Worm (Caenorhabditis elegans) whole organism, L1 larva: ENCODE data around the gene R11F4.1.

ENCODE experiments used
- C34B4.2 ChIP-seq: sonication (generic microtip); optimal IDR thresholded peaks from 2 replicates; lab custom pipeline; 2017; ENCODE audit warnings: mild to moderate bottlenecking, missing genetic modification characterization, missing compliant biosample characterization
- F16B12.6 ChIP-seq: fragments of 150-350 bp; optimal IDR thresholded peaks from 2 replicates; lab custom pipeline; 2014; ENCODE audit warnings: missing biosample characterization, missing genetic modification characterization
- aha-1 ChIP-seq: fragments of 150-350 bp; optimal IDR thresholded peaks from 2 replicates; lab custom pipeline; 2014; ENCODE audit warnings: missing biosample characterization, missing genetic modification characterization
- aly-2 ChIP-seq: fragments of 150-350 bp; optimal IDR thresholded peaks from 2 replicates; lab custom pipeline; 2014; ENCODE audit warnings: missing biosample characterization, missing genetic modification characterization
- ama-1 ChIP-seq: fragments of 150-350 bp; optimal IDR thresholded peaks from 2 replicates; lab custom pipeline; 2014
- blmp-1 ChIP-seq: fragments of 150-350 bp; optimal IDR thresholded peaks from 2 replicates; lab custom pipeline; 2014; ENCODE audit warnings: missing biosample characterization, missing genetic modification characterization
- ceh-82 ChIP-seq, 3 experiments: fragments of 150-350 bp in 1 of 3; sonication (generic microtip) in 2 of 3; optimal IDR thresholded peaks; 2 replicates each; lab custom pipeline; 2014 to 2017; ENCODE audit warnings: missing biosample characterization in 3 of 3, missing genetic modification characterization in 3 of 3
- dpl-1 ChIP-seq, 3 experiments: fragments of 150-350 bp in 2 of 3; sonication (generic microtip) in 1 of 3; optimal IDR thresholded peaks; 2 replicates each; lab custom pipeline; 2014 to 2017; ENCODE audit warnings: missing biosample characterization in 3 of 3, missing genetic modification characterization in 3 of 3, missing genetic modification reagents in 3 of 3
- dsc-1 ChIP-seq: sonication (generic microtip); optimal IDR thresholded peaks from 2 replicates; lab custom pipeline; 2016; ENCODE audit warnings: mild to moderate bottlenecking, missing genetic modification characterization, missing compliant biosample characterization
- efl-1 ChIP-seq, 4 experiments: fragments of 150-350 bp; optimal IDR thresholded peaks in 3 of 4; peaks in 1 of 4; 1 replicate in 1 of 4; 2 replicates in 3 of 4; lab custom pipeline; 2014; ENCODE audit warnings: missing biosample characterization in 2 of 4, missing genetic modification characterization in 2 of 4, missing genetic modification reagents in 2 of 4
- egl-13 ChIP-seq: sonication (generic microtip); optimal IDR thresholded peaks from 2 replicates; lab custom pipeline; 2016; ENCODE audit warnings: missing genotype, missing genetic modification reagents, missing genetic modification characterization, missing compliant biosample characterization
- elt-2 ChIP-seq: sonication (generic microtip); optimal IDR thresholded peaks from 2 replicates; lab custom pipeline; 2016; ENCODE audit warnings: missing genetic modification characterization, mild to moderate bottlenecking, inconsistent platforms, missing compliant biosample characterization, missing genetic modification reagents
- elt-3 ChIP-seq, 6 experiments: fragments of 150-350 bp in 1 of 6; sonication (generic microtip); optimal IDR thresholded peaks; 2 replicates each; lab custom pipeline; 2017 to 2018; ENCODE audit warnings: missing biosample characterization in 6 of 6, missing genetic modification characterization in 6 of 6, inconsistent platforms in 1 of 6
- fkh-10 ChIP-seq: sonication (generic microtip); optimal IDR thresholded peaks from 2 replicates; lab custom pipeline; 2017; ENCODE audit warnings: missing biosample characterization, missing genetic modification reagents, missing genetic modification characterization
- fkh-8 ChIP-seq: sonication (generic microtip); optimal IDR thresholded peaks from 2 replicates; lab custom pipeline; 2016; ENCODE audit warnings: mild to moderate bottlenecking, missing genetic modification characterization, missing compliant biosample characterization
- fos-1 ChIP-seq: fragments of 150-350 bp; optimal IDR thresholded peaks from 2 replicates; lab custom pipeline; 2014; ENCODE audit warnings: missing biosample characterization, missing genetic modification characterization
- grh-1 ChIP-seq: fragments of 200-800 bp; sonication (Bioruptor generic); IDR thresholded peaks from 2 replicates; pipeline ENCODE4 v1.3.6; 2022; ENCODE audit warnings: missing genetic modification reagents, missing genetic modification characterization, missing compliant biosample characterization
- hlh-17 ChIP-seq: fragments of 200-800 bp; sonication (Bioruptor generic); optimal IDR thresholded peaks from 2 replicates; lab custom pipeline; 2018; ENCODE audit warnings: missing genetic modification characterization, mild to moderate bottlenecking, missing compliant biosample characterization, moderate library complexity, borderline replicate concordance
- hpl-2 ChIP-seq: fragments of 150-350 bp; optimal IDR thresholded peaks from 2 replicates; lab custom pipeline; 2014; ENCODE audit warnings: missing biosample characterization, missing genetic modification reagents, missing genetic modification characterization
- lin-13 ChIP-seq: fragments of 150-350 bp; optimal IDR thresholded peaks from 2 replicates; lab custom pipeline; 2014; ENCODE audit warnings: missing biosample characterization, missing genetic modification reagents, missing genetic modification characterization
- lin-14 ChIP-seq: fragments of 200-800 bp; sonication (Bioruptor generic); optimal IDR thresholded peaks from 2 replicates; lab custom pipeline; 2018; ENCODE audit warnings: mild to moderate bottlenecking, missing genetic modification characterization, moderate library complexity, missing compliant biosample characterization
- lin-15B ChIP-seq: fragments of 150-350 bp; sonication (generic microtip); optimal IDR thresholded peaks from 3 replicates; lab custom pipeline; 2014; ENCODE audit warnings: missing biosample characterization, missing genetic modification characterization
- lin-35 ChIP-seq, 2 experiments: fragments of 150-350 bp; optimal IDR thresholded peaks; 2 replicates each; lab custom pipeline; 2014; ENCODE audit warnings: missing biosample characterization in 2 of 2, missing genetic modification characterization in 2 of 2, missing genetic modification reagents in 2 of 2
- lsy-2 ChIP-seq, 2 experiments: fragments of 150-350 bp; optimal IDR thresholded peaks; 2 replicates each; lab custom pipeline; 2014; ENCODE audit warnings: missing biosample characterization in 2 of 2, missing genetic modification characterization in 2 of 2
- mab-9 ChIP-seq: fragments of 200-800 bp; sonication (Bioruptor generic); IDR thresholded peaks from 2 replicates; pipeline ENCODE4 v1.3.6; 2022; ENCODE audit warnings: missing genetic modification reagents, missing genetic modification characterization, missing compliant biosample characterization
- mdl-1 ChIP-seq, 2 experiments: fragments of 150-350 bp; optimal IDR thresholded peaks; 2 replicates each; lab custom pipeline; 2014 to 2017; ENCODE audit warnings: missing biosample characterization in 2 of 2, missing genetic modification characterization in 2 of 2, inconsistent platforms in 1 of 2
- mef-2 ChIP-seq: fragments of 150-350 bp; optimal IDR thresholded peaks from 2 replicates; lab custom pipeline; 2014; ENCODE audit warnings: missing biosample characterization, missing genetic modification characterization
- mep-1 ChIP-seq: fragments of 150-350 bp; optimal IDR thresholded peaks from 2 replicates; lab custom pipeline; 2014; ENCODE audit warnings: missing biosample characterization, missing genetic modification characterization
- nhr-11 ChIP-seq: fragments of 150-350 bp; optimal IDR thresholded peaks from 2 replicates; lab custom pipeline; 2014; ENCODE audit warnings: missing biosample characterization, missing genetic modification characterization
- nhr-19 ChIP-seq: fragments of 200-800 bp; sonication (Bioruptor generic); conservative IDR thresholded peaks from 2 replicates; pipeline ENCODE4 v1.3.6; 2022; ENCODE audit warnings: missing genetic modification characterization, missing compliant biosample characterization
- nhr-237 ChIP-seq: fragments of 150-350 bp; optimal IDR thresholded peaks from 2 replicates; lab custom pipeline; 2014; ENCODE audit warnings: missing biosample characterization, missing genetic modification characterization
- nhr-71 ChIP-seq: sonication (generic microtip); optimal IDR thresholded peaks from 2 replicates; lab custom pipeline; 2016; ENCODE audit warnings: mild to moderate bottlenecking, missing genetic modification characterization, moderate library complexity, missing compliant biosample characterization
- nhr-76 ChIP-seq: sonication (generic microtip); optimal IDR thresholded peaks from 2 replicates; lab custom pipeline; 2017; ENCODE audit warnings: missing biosample characterization, missing genetic modification characterization
- nhr-77 ChIP-seq: fragments of 150-350 bp; optimal IDR thresholded peaks from 2 replicates; lab custom pipeline; 2014; ENCODE audit warnings: missing biosample characterization, missing genetic modification characterization
- nhr-84 ChIP-seq: sonication (generic microtip); optimal IDR thresholded peaks from 2 replicates; lab custom pipeline; 2017; ENCODE audit warnings: missing biosample characterization, missing genetic modification characterization
- nhr-90 ChIP-seq: sonication (generic microtip); optimal IDR thresholded peaks from 2 replicates; lab custom pipeline; 2016; ENCODE audit warnings: mild to moderate bottlenecking, missing genetic modification characterization, missing compliant biosample characterization; ENCODE audit not compliant: poor library complexity
- pax-3 ChIP-seq: fragments of 200-800 bp; sonication (Bioruptor generic); optimal IDR thresholded peaks from 2 replicates; lab custom pipeline; 2018; ENCODE audit warnings: mild to moderate bottlenecking, missing genetic modification characterization, moderate library complexity, missing compliant biosample characterization
- rnt-1 ChIP-seq: sonication (generic microtip); optimal IDR thresholded peaks from 2 replicates; lab custom pipeline; 2016; ENCODE audit warnings: mild to moderate bottlenecking, missing genetic modification characterization, moderate library complexity, missing compliant biosample characterization
- skn-1 ChIP-seq: fragments of 150-350 bp; optimal IDR thresholded peaks from 2 replicates; lab custom pipeline; 2014; ENCODE audit warnings: missing biosample characterization, missing genetic modification characterization
- snpc-4 ChIP-seq: fragments of 150-350 bp; optimal IDR thresholded peaks from 2 replicates; lab custom pipeline; 2014; ENCODE audit warnings: missing biosample characterization, missing genetic modification characterization
- snu-23 ChIP-seq: sonication (generic microtip); optimal IDR thresholded peaks from 2 replicates; lab custom pipeline; 2016; ENCODE audit warnings: missing genetic modification characterization, missing compliant biosample characterization
- sox-4 ChIP-seq: sonication (generic microtip); optimal IDR thresholded peaks from 2 replicates; lab custom pipeline; 2016; ENCODE audit warnings: missing genetic modification characterization, missing compliant biosample characterization
- sptf-1 ChIP-seq: fragments of 150-350 bp; optimal IDR thresholded peaks from 2 replicates; lab custom pipeline; 2014; ENCODE audit warnings: missing biosample characterization, missing genetic modification characterization
- sup-37 ChIP-seq: fragments of 200-800 bp; sonication (Bioruptor generic); optimal IDR thresholded peaks from 2 replicates; lab custom pipeline; 2018; ENCODE audit warnings: mild to moderate bottlenecking, missing genetic modification characterization, missing compliant biosample characterization
- swsn-7 ChIP-seq: sonication (generic microtip); optimal IDR thresholded peaks from 2 replicates; lab custom pipeline; 2016; ENCODE audit warnings: missing genetic modification characterization, missing compliant biosample characterization
- tbx-2 ChIP-seq: sonication (generic microtip); optimal IDR thresholded peaks from 2 replicates; lab custom pipeline; 2016; ENCODE audit warnings: missing genetic modification characterization, missing compliant biosample characterization
- tlp-1 ChIP-seq: fragments of 150-350 bp; optimal IDR thresholded peaks from 2 replicates; lab custom pipeline; 2014; ENCODE audit warnings: missing biosample characterization, missing genetic modification characterization
- unc-130 ChIP-seq: fragments of 150-350 bp; optimal IDR thresholded peaks from 2 replicates; lab custom pipeline; 2017; ENCODE audit warnings: missing biosample characterization, missing genetic modification characterization, inconsistent platforms
- unc-30 ChIP-seq: sonication (generic microtip); optimal IDR thresholded peaks from 2 replicates; lab custom pipeline; 2017; ENCODE audit warnings: missing biosample characterization, missing genetic modification characterization
- unc-86 ChIP-seq: sonication (generic microtip); optimal IDR thresholded peaks from 2 replicates; lab custom pipeline; 2016; ENCODE audit warnings: missing genetic modification characterization, missing compliant biosample characterization
- vab-15 ChIP-seq: sonication (generic microtip); optimal IDR thresholded peaks from 2 replicates; lab custom pipeline; 2017; ENCODE audit warnings: missing genotype, mild to moderate bottlenecking, missing genetic modification characterization, missing compliant biosample characterization
- zag-1 ChIP-seq: fragments of 150-350 bp; optimal IDR thresholded peaks from 2 replicates; lab custom pipeline; 2014; ENCODE audit warnings: missing biosample characterization, missing genetic modification characterization
- ztf-4 ChIP-seq: fragments of 150-350 bp; optimal IDR thresholded peaks from 2 replicates; lab custom pipeline; 2014; ENCODE audit warnings: missing biosample characterization, missing genetic modification characterization

R11F4.1 gene

DNA sequence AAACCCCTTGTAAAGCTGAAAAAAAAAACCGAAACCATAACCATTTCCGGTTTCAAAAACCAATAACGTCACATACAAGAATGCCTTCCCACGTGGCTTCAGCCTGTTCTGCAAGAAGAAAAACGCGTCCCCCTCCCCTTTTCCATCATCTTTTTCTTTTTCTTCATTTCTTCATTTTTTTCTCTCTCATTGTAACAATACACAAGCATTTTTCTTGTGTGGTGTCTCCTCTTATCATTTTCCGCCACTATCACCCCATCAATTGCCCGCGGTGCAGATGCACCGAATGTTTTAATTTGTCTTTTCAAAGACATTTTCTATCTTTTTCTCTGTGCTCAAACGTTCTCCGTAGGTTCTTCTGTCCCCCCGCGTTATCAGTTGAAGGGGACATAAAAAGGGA, 2.5 kb upstream of the R11F4.1 start (continued):
- TF ChIP-seq skn-1 (tag; lab: Kevin White, UChicago) = no peak
- no peak for TF ChIP-seq nhr-76 (tag; lab: Kevin White, UChicago)
- no peak for TF ChIP-seq C34B4.2 (tag; lab: Kevin White, UChicago)
- TF ChIP-seq aly-2 (tag; lab: Kevin White, UChicago) = no peak
- peak in 1 of 2 experiments; percentile 49 for TF ChIP-seq mdl-1 (tag; optimal IDR thresholded peaks at IDR 0.05; lab: Kevin White, UChicago)
- TF ChIP-seq blmp-1 = peak; percentile 66
- TF ChIP-seq sptf-1 (tag; lab: Kevin White, UChicago) = no peak
- TF ChIP-seq unc-30 = no peak
- no peak for TF ChIP-seq snpc-4
- TF ChIP-seq fos-1 (tag; lab: Kevin White, UChicago) = no peak
- TF ChIP-seq dpl-1 (GFP tag; optimal IDR thresholded peaks at IDR 0.05; lab: Kevin White, UChicago) = peak in 2 of 3 experiments; percentile 14 to 34
- no peak for TF ChIP-seq sup-37 (GFP tag; lab: Kevin White, UChicago)
- TF ChIP-seq aha-1 (tag; lab: Kevin White, UChicago) = no peak
- TF ChIP-seq ama-1 = no peak
- no peak for TF ChIP-seq egl-13 (tag; lab: Kevin White, UChicago)
- TF ChIP-seq vab-15 = no peak
- peak; percentile 69 for TF ChIP-seq nhr-90 (tag; lab: Kevin White, UChicago)
- TF ChIP-seq tbx-2 = peak; percentile 75
- TF ChIP-seq fkh-10 (GFP tag; lab: Kevin White, UChicago) = no peak
- peak in 1 of 2 experiments; percentile 78 for TF ChIP-seq lin-35 (GFP tag; optimal IDR thresholded peaks at IDR 0.05; lab: Kevin White, UChicago)
- TF ChIP-seq elt-3 (tag; optimal IDR thresholded peaks at IDR 0.05; lab: Kevin White, UChicago) = peak in 4 of 6 experiments; percentile 7 to 74 (median 56)
- TF ChIP-seq pax-3 (tag; lab: Kevin White, UChicago) = no peak
- TF ChIP-seq nhr-77 = no peak
- TF ChIP-seq nhr-71 (tag; lab: Kevin White, UChicago) = peak; percentile 86
- TF ChIP-seq rnt-1 (tag; lab: Kevin White, UChicago) = peak; percentile 66
- TF ChIP-seq ceh-82 (tag; optimal IDR thresholded peaks at IDR 0.05; lab: Kevin White, UChicago) = no peak
- TF ChIP-seq mab-9 = no peak
- TF ChIP-seq unc-86 = no peak
- TF ChIP-seq nhr-237 = no peak
- TF ChIP-seq unc-130 (tag; lab: Kevin White, UChicago) = peak; percentile 50
- no peak for TF ChIP-seq fkh-8
- no peak for TF ChIP-seq sox-4 (tag; lab: Kevin White, UChicago)
- TF ChIP-seq lin-13 (GFP tag; lab: Kevin White, UChicago) = peak; percentile 1
- peak; percentile 9 to 26 for TF ChIP-seq efl-1 (optimal IDR thresholded peaks at IDR 0.05; lab: Kevin White, UChicago)
- TF ChIP-seq efl-1 (GFP tag; optimal IDR thresholded peaks at IDR 0.05 in 1 of 2; lab: Kevin White, UChicago) = peak in 1 of 2 experiments; percentile 77
- no peak for TF ChIP-seq mef-2
- TF ChIP-seq nhr-11 (tag; lab: Kevin White, UChicago) = peak; percentile 3
- peak; percentile 54 to 57 for TF ChIP-seq lsy-2 (tag; optimal IDR thresholded peaks at IDR 0.05; lab: Kevin White, UChicago)

DNA sequence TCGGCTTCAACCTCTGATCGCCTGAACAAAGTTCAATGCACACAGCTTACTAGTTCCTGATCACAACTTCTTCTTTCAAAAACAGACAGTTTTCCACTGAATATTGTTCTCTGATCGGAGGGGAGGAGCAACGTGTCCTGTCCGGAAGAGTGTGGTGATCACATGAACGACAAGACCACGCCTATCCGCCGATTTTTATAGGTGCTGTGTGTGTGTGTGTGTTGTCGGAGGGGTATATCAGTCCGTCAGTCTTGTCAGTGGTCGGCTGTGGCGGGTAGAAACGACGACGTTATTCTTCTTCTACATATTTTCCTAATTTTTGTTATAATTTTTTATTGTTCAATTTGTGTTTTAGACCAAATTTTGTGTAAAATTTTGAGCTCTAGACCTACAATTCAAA, 940 bp upstream of the R11F4.1 start:
- TF ChIP-seq hlh-17 (GFP tag; lab: Kevin White, UChicago) (no peak), ztf-4 (tag; lab: Kevin White, UChicago) (no peak), mab-9 (no peak), nhr-19 (GFP tag; lab: Robert Waterston, UW) (peak; percentile 59), nhr-237 (no peak), nhr-84 (no peak), snu-23 (peak; percentile 8), swsn-7 (no peak), aly-2 (tag; lab: Kevin White, UChicago) (no peak), tlp-1 (no peak), grh-1 (GFP tag; lab: Robert Waterston, UW) (no peak), lin-15B (tag; lab: Kevin White, UChicago) (no peak), nhr-90 (tag; lab: Kevin White, UChicago) (peak; percentile 33), F16B12.6 (no peak), hpl-2 (no peak), lin-14 (GFP tag; lab: Kevin White, UChicago) (peak; percentile 59), dsc-1 (tag; lab: Kevin White, UChicago) (no peak), sup-37 (GFP tag; lab: Kevin White, UChicago) (no peak), ceh-82 (tag; optimal IDR thresholded peaks at IDR 0.05; lab: Kevin White, UChicago) (no peak), elt-2 (tag; lab: Kevin White, UChicago) (peak; percentile 38), C34B4.2 (tag; lab: Kevin White, UChicago) (no peak), zag-1 (tag; lab: Kevin White, UChicago) (no peak), blmp-1 (peak; percentile 15), pax-3 (tag; lab: Kevin White, UChicago) (no peak), mep-1 (tag; lab: Kevin White, UChicago) (no peak)
